Fruit fly (Drosophila melanogaster) Kc167 (cell line): ENCODE measurements around the gene CG10347.

Experiments
- Myc ChIP-seq: fragments of >200 bp; optimal IDR thresholded peaks from 2 replicates; lab custom pipeline; 2017; ENCODE audit warnings: missing external identifiers
- Sin3A ChIP-seq: fragments of >200 bp; optimal IDR thresholded peaks from 2 replicates; lab custom pipeline; 2018; ENCODE audit warnings: missing external identifiers
- h ChIP-seq: fragments of >200 bp; optimal IDR thresholded peaks from 3 replicates; lab custom pipeline; 2018; ENCODE audit warnings: missing external identifiers
- insv ChIP-seq: fragments of >200 bp; optimal IDR thresholded peaks from 3 replicates; lab custom pipeline; 2018; ENCODE audit warnings: missing external identifiers
- psq ChIP-seq: fragments of >200 bp; optimal IDR thresholded peaks from 2 replicates; lab custom pipeline; 2017; ENCODE audit warnings: missing external identifiers
- ttk ChIP-seq: sonication (Bioruptor generic); optimal IDR thresholded peaks from 2 replicates; lab custom pipeline; 2017; ENCODE audit warnings: missing external identifiers

The CG10347 gene

DNA sequence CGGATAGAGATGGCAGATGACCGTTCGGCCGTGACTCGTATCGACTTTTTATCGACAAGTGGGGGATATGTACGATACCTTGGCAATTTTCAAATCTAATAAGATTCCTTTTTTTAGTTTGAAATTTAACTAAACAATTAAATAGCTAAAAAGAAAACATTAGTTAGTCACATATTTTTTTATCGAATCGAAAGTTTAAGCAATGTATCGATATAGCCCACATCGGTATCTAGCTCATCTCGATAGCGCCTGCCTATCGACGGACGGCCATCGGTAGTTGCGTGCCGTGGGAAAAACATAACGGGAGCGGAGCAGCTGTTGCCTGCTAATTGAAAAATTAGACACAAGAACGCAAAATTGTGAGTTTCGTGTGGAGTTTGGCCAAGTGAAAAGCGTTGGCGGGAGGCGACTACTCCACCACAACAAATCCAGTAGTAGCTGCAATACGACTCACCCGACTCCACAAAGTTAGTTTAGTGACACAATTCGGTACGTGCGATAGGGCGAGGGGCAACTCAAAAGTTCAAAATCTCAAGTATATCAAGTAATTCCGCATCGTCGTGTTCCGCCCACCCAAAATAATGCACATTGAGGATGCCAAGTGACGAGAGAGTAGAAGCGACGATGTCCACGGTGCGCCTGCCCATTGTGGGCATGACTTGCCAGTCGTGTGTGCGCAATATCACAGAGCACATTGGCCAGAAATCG lies at the start of gene CG10347, which contains the start of gene ATP7:
Gene CG10347, minus strand, starts transcription at position 174 of the 708 bp plus-strand sequence.
Gene ATP7, plus strand, starts transcription at position 265 of the 708 bp plus-strand sequence.
- TF ChIP-seq psq (lab: Kevin White, UChicago) (no peak), h (lab: Kevin White, UChicago) (no peak), Myc (lab: Kevin White, UChicago) (no peak), Sin3A (lab: Kevin White, UChicago) (no peak), ttk (lab: Kevin White, UChicago) (no peak), insv (lab: Kevin White, UChicago) (no peak)

DNA sequence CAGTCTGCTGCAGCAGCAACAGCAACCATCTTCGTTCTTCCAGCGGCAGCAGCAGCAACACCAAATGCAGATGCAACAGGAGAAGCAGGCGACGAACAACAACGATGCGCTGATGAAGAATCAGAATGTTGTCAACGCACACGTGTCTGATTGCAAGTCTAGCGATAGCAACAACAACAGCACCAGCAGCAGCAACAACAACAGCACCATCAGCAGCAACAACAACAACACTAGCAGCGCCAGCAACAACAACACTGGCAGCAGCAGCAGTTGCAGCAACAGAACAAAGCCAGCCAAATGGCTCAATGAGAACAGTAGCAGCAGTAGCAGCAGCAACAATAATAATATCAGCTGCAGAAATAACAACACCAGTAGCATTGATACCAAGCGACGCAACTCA lies 40.4 kb upstream of the CG10347 start:
- no peak for TF ChIP-seq ttk (lab: Kevin White, UChicago)
- no peak for TF ChIP-seq insv (lab: Kevin White, UChicago)
- no peak for TF ChIP-seq psq (lab: Kevin White, UChicago)
- TF ChIP-seq h (lab: Kevin White, UChicago) = no peak
- TF ChIP-seq Sin3A (lab: Kevin White, UChicago) = no peak
- TF ChIP-seq Myc (lab: Kevin White, UChicago) = no peak

DNA sequence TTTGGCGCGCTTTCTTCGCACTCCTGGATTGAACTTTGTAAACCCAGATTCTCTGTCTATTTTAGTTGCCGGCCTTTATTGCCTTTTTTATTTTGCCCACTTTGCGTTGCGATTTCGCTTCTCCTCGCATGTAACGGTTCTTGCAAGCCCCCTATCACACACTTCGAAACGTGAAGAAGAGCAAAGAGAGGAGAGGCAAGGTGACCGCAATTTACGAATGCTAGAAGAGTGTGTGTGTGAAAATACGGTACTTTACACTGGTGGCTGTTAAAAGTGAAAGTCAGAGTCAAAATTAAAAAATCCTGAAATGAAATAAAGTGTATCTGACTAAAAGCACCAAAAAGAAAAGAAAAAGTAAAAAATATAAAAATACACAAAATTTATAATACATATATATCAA lies 39.5 kb upstream of the CG10347 start:
- TF ChIP-seq insv (lab: Kevin White, UChicago) = no peak
- TF ChIP-seq Sin3A (lab: Kevin White, UChicago) = no peak
- no peak for TF ChIP-seq Myc (lab: Kevin White, UChicago)
- TF ChIP-seq h (lab: Kevin White, UChicago) = no peak
- no peak for TF ChIP-seq ttk (lab: Kevin White, UChicago)
- TF ChIP-seq psq (lab: Kevin White, UChicago) = no peak

DNA sequence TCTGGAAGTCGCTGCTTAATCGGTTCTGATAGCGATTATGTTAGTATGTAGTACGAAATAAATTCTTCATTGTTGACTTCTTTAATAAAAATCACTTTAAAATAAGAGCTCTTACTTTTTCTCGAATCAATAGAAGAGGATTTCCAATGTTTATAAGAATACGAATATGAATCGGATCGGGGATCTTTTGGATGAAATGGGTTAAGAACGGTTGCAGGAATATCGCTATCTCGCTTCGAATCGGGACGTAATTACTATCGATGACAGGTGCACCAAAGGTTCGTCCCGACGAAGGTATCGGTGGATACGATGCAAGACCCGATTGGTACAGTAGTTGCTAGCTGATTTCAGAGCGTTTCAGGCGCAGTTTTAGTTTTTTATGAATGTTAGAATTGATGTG lies 38.9 kb upstream of the CG10347 start, which contains the start of gene wisp:
Gene wisp, plus strand, starts transcription at position 301 of the 400 bp plus-strand sequence.
- TF ChIP-seq Myc (lab: Kevin White, UChicago) = no peak
- TF ChIP-seq insv (lab: Kevin White, UChicago) = no peak
- TF ChIP-seq ttk (lab: Kevin White, UChicago) = no peak
- TF ChIP-seq psq (lab: Kevin White, UChicago) = no peak
- TF ChIP-seq Sin3A (lab: Kevin White, UChicago) = no peak
- TF ChIP-seq h (lab: Kevin White, UChicago) = no peak

DNA sequence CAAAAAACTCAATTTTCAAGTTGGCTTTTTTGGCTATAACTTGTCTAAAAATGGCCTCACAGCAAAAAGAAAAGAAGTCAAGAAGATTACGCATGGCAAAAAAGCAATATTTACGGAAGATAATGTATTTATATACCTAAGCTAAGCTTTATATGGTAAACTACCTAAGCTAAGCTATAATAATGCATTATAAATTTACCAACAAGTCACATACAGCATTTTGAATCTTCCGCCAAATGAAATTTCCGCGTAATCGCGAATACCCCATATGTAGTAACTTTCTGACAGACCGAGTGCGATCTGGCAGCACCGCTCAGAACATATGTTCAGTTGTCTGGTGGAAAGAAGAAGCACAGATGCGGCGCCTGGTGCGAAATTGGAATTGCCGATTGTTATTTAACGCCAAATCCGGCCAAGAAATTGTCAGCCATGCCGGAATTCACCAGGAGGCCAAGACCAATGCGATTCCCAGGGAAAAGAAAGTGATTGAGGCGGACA lies 37.0 kb upstream of the CG10347 start, which contains the start of gene sicily:
Gene sicily, plus strand, starts transcription at position 51 of the 498 bp plus-strand sequence.
- TF ChIP-seq h (lab: Kevin White, UChicago) (no peak), ttk (lab: Kevin White, UChicago) (no peak), Sin3A (lab: Kevin White, UChicago) (no peak), Myc (lab: Kevin White, UChicago) (no peak), insv (lab: Kevin White, UChicago) (no peak), psq (lab: Kevin White, UChicago) (no peak)

DNA sequence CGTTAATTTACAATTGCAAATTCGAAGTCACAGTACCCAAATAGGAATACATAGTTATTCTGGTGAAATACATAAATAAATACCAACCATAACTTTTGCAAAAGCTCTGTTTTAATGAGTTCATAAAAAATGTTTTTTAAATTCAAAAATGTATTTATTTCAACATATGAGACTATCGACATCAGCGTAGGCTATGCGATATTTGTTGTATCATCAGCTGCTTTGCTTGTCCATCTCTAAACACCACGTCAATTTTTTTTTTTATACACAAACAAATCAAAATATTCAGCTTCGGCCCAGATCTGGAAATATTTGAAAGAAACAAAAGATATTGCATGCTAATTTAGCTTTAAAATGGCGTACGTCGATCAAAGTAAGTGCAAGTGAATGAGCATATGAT lies 33.4 kb upstream of the CG10347 start, which contains the start of gene CG1840:
Gene CG1840, plus strand, starts transcription at position 211 of the 400 bp plus-strand sequence.
- TF ChIP-seq ttk (lab: Kevin White, UChicago) (no peak), insv (lab: Kevin White, UChicago) (no peak), Myc (lab: Kevin White, UChicago) (no peak)

DNA sequence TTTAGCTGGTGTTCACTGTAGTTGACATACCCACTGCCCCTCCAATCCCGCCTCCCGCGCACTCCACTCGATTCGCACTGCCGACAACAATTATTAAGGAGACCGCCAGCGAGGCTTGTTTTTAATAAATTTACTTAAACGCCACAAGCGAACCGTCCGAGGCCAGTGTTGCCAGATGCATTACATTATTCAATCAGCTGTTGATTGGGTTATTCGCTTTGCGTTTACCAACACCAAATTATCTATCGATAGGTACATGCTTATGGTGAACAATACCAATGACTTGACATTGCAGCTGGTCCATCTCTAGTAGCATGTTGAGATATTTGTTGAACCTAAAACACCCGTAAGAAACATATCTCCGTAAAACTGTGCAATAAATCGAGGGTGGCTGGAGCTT lies 32.2 kb upstream of the CG10347 start, which contains the start of the genes CG10353 and SelG:
Gene CG10353, minus strand, starts transcription at position 187 of the 400 bp plus-strand sequence.
Gene SelG, plus strand, starts transcription at position 309 of the 400 bp plus-strand sequence.
- no peak for TF ChIP-seq Sin3A (lab: Kevin White, UChicago)
- TF ChIP-seq psq (lab: Kevin White, UChicago) = no peak
- no peak for TF ChIP-seq h (lab: Kevin White, UChicago)

DNA sequence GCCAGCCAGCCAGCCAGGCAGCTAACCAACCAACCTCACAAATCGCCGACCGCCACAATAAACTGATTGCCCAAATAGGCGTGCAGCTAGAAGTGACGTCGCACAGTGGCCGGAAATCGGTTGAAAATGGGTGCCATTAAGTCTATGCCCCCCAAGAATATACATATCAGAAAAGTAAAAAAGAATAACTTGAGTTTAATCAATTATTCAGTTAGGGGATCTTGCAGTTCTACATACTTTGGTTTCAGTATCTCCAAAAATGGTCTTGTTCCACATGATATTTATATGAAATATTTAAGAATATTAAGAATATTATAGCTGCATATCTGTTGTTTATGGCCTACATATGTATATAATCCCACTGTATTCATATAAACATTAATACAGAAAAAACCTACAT lies 30.6 kb upstream of the CG10347 start:
- TF ChIP-seq h (lab: Kevin White, UChicago) (no peak), psq (lab: Kevin White, UChicago) (no peak), insv (lab: Kevin White, UChicago) (no peak), Myc (lab: Kevin White, UChicago) (no peak), ttk (lab: Kevin White, UChicago) (no peak), Sin3A (lab: Kevin White, UChicago) (no peak)

DNA sequence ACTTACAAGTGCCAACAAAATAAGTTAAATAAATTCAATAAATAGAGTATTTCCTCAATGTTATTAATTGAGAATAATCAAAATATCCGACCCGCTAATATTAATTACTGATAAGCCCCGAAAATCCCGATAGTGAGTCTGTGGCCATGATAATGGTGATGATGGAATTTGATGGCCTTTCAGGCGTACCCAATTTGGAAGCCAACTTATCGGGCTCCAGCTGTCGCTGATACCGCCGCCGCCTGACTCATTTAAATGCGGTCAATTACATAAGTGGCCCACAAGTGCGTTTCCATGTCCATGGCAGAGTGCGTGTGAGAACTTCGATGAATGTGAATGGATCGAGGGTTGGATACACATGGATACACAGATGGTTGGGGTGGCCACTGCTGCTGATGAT lies 29.4 kb upstream of the CG10347 start:
- TF ChIP-seq h (lab: Kevin White, UChicago) (no peak), psq (lab: Kevin White, UChicago) (no peak), insv (lab: Kevin White, UChicago) (no peak), Myc (lab: Kevin White, UChicago) (no peak), ttk (lab: Kevin White, UChicago) (no peak), Sin3A (lab: Kevin White, UChicago) (no peak)

DNA sequence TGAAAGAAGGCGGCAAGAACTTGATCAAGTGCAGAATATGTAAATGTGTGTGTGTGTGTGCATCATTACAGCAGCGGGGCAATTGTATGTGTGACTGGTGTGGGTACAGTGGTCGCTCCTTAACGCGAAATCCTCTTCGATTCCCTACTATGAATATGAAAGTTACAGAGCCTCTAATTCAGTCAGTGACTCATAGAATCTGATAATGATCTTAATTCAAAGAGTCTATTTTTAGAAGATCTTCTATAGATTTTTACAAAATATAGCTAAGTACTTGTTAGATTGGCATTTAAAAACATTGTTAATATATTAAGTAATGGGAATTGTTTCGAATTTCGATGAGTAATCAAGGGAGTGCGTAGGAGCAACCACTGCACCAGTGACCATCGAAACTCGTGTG lies 27.7 kb upstream of the CG10347 start:
- TF ChIP-seq h (lab: Kevin White, UChicago) = no peak
- TF ChIP-seq ttk (lab: Kevin White, UChicago) = no peak
- no peak for TF ChIP-seq psq (lab: Kevin White, UChicago)
- no peak for TF ChIP-seq insv (lab: Kevin White, UChicago)
- no peak for TF ChIP-seq Myc (lab: Kevin White, UChicago)
- TF ChIP-seq Sin3A (lab: Kevin White, UChicago) = no peak

DNA sequence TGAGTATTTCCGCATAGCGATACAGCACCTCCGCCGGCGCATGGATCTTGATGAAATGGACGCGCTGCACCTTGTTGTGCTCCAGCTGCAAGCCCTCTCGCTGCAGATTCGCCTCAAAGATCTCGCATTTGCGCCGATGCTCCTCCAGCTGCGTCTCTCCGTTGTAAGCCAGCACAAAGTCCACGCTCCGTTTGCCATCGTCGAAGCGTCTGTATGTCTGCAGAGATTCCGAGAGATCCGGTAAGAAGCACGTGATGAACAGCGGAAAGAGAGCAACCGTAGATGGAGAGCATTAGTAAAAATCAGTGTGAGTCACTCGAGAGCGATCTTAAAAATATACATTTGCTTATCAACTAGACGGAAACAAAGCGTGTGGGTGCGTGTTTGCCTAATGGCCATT lies 27.0 kb upstream of the CG10347 start:
- TF ChIP-seq insv (lab: Kevin White, UChicago) (no peak), h (lab: Kevin White, UChicago) (no peak), Myc (lab: Kevin White, UChicago) (no peak), psq (lab: Kevin White, UChicago) (no peak), Sin3A (lab: Kevin White, UChicago) (no peak), ttk (lab: Kevin White, UChicago) (no peak)
